Fruit fly (Drosophila melanogaster): ENCODE measurements around the gene CG33722.
A peak's percentile ranks its signal among the peaks of the same experiment; 100 is the strongest.

The CG33722 gene

DNA sequence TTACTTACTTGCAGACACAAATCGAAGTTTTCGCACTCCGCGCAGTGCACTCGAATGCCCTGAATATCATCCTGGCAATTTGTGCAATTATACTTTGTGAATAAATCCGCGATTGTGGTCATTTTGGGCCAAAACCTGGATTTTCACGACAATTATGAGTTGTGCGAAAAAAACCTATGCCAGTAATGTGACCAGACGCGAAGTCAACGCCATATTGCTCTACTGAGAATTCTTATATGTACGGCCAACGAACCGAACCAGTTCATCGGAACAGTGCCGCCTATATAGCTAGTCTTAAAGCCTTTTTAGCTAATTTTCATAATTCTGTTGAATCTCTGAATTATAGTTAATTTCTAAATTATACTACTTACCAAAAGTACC is 3.6 kb upstream of the CG33722 start, which contains the start of gene Ada2b (continued):
- TF ChIP-seq tll (GFP tag; optimal IDR thresholded peaks at IDR 0.05) (peak in 1 of 2 experiments; percentile 50), Camta (GFP tag; optimal IDR thresholded peaks at IDR 0.05) (no peak), sna (GFP tag; IDR thresholded peaks at IDR 0.05; ENCODE audit: partially characterized antibody) (peak; percentile 21; the same call in 1 of the 2 replicates), sim (GFP tag; IDR thresholded peaks at IDR 0.05) (no peak), CG3163 (GFP tag; optimal IDR thresholded peaks at IDR 0.05) (no peak), CG2202 (tag; optimal IDR thresholded peaks at IDR 0.05) (no peak), CG8924 (tag; optimal IDR thresholded peaks at IDR 0.05) (no peak), CG10979 (tag; optimal IDR thresholded peaks at IDR 0.05) (no peak), pnt (GFP tag; optimal IDR thresholded peaks at IDR 0.05) (no peak), bbx (GFP tag; IDR thresholded peaks at IDR 0.05; ENCODE audit: partially characterized antibody) (no peak; the same call in 1 of the 2 replicates), CG4360 (GFP tag; IDR thresholded peaks at IDR 0.05) (no peak), Hr78 (GFP tag; optimal IDR thresholded peaks at IDR 0.05) (no peak), B-H2 (GFP tag; optimal IDR thresholded peaks at IDR 0.05) (no peak), CG6813 (GFP tag; optimal IDR thresholded peaks at IDR 0.05) (no peak), gsb (GFP tag; IDR thresholded peaks at IDR 0.05) (no peak), Elba2 (GFP tag; optimal IDR thresholded peaks at IDR 0.05) (no peak), nerfin-2 (GFP tag; IDR thresholded peaks at IDR 0.05; ENCODE audit: partially characterized antibody) (peak; percentile 31; the same call in 1 of the 2 replicates), sob (GFP tag; IDR thresholded peaks at IDR 0.05) (no peak), ab (GFP tag; optimal IDR thresholded peaks at IDR 0.05) (no peak), Spps (tag; optimal IDR thresholded peaks at IDR 0.05) (no peak), kay (GFP tag; optimal IDR thresholded peaks at IDR 0.05) (no peak), CG17186 (GFP tag; optimal IDR thresholded peaks at IDR 0.05) (no peak), trh (GFP tag; optimal IDR thresholded peaks at IDR 0.05) (no peak), CG3726 (GFP tag; IDR thresholded peaks at IDR 0.05) (no peak), CG17612 (GFP tag; IDR thresholded peaks at IDR 0.05) (no peak), ftz-f1 (GFP tag; optimal IDR thresholded peaks at IDR 0.05) (no peak), Sin3A (optimal IDR thresholded peaks at IDR 0.05) (peak; percentile 35), CG1603 (tag; optimal IDR thresholded peaks at IDR 0.05) (peak; percentile 32), CG18599 (GFP tag; optimal IDR thresholded peaks at IDR 0.05) (no peak), CG15696 (tag; optimal IDR thresholded peaks at IDR 0.05) (no peak), CG12236 (GFP tag; optimal IDR thresholded peaks at IDR 0.05) (no peak), CG17359 (tag; optimal IDR thresholded peaks at IDR 0.05) (no peak), CG6175 (GFP tag; IDR thresholded peaks at IDR 0.05) (no peak), CG9817 (tag; optimal IDR thresholded peaks at IDR 0.05) (no peak), CG5245 (GFP tag; optimal IDR thresholded peaks at IDR 0.05) (no peak), CG12155 (GFP tag; optimal IDR thresholded peaks at IDR 0.05) (no peak), bowl (GFP tag; IDR thresholded peaks at IDR 0.05) (no peak), CG32767 (GFP tag; IDR thresholded peaks at IDR 0.05) (no peak; the same call in none of the 2 replicates), CG15011 (GFP tag; optimal IDR thresholded peaks at IDR 0.05) (no peak), Atf3 (GFP tag; optimal IDR thresholded peaks at IDR 0.05) (no peak), nerfin-1 (tag; optimal IDR thresholded peaks at IDR 0.05) (no peak), gt (GFP tag; IDR thresholded peaks at IDR 0.05) (no peak), CG8478 (optimal IDR thresholded peaks at IDR 0.05) (no peak), bab2 (GFP tag; optimal IDR thresholded peaks at IDR 0.05) (no peak), lab (GFP tag; optimal IDR thresholded peaks at IDR 0.05) (no peak), fd96Cb (tag; optimal IDR thresholded peaks at IDR 0.05) (no peak), h (optimal IDR thresholded peaks at IDR 0.05) (no peak), Vsx1 (GFP tag; optimal IDR thresholded peaks at IDR 0.05) (no peak), TFAM (GFP tag; optimal IDR thresholded peaks at IDR 0.05) (no peak), pho (GFP tag; optimal IDR thresholded peaks at IDR 0.05) (no peak), amos (GFP tag; IDR thresholded peaks at IDR 0.05; ENCODE audit: partially characterized antibody) (peak; percentile 45; the same call in 1 of the 2 replicates), fd64A (GFP tag; optimal IDR thresholded peaks at IDR 0.05) (no peak)
